Worm (Caenorhabditis elegans) whole organism, L1 larva: ENCODE data around the gene clec-73.

Experiments
- C16A3.4 ChIP-seq: fragments of 150-350 bp; optimal IDR thresholded peaks from 2 replicates; lab custom pipeline; 2014; ENCODE audit warnings: missing biosample characterization, missing genetic modification characterization
- F16B12.6 ChIP-seq: fragments of 150-350 bp; optimal IDR thresholded peaks from 2 replicates; lab custom pipeline; 2014; ENCODE audit warnings: missing biosample characterization, missing genetic modification characterization
- egl-27 ChIP-seq, 2 experiments: fragments of 150-350 bp in 1 of 2; sonication (generic microtip); optimal IDR thresholded peaks; 3 replicates each; lab custom pipeline; 2017 to 2018; ENCODE audit warnings: missing biosample characterization in 2 of 2, missing genetic modification characterization in 2 of 2, missing genetic modification reagents in 2 of 2
- lir-3 ChIP-seq: sonication (generic microtip); optimal IDR thresholded peaks from 2 replicates; lab custom pipeline; 2016; ENCODE audit warnings: mild to moderate bottlenecking, missing genetic modification characterization, moderate library complexity, missing compliant biosample characterization; ENCODE audit not compliant: poor library complexity
- lsy-2 ChIP-seq, 2 experiments: fragments of 150-350 bp; optimal IDR thresholded peaks; 2 replicates each; lab custom pipeline; 2014; ENCODE audit warnings: missing biosample characterization in 2 of 2, missing genetic modification characterization in 2 of 2
- nhr-20 ChIP-seq: sonication (generic microtip); optimal IDR thresholded peaks from 2 replicates; lab custom pipeline; 2016; ENCODE audit warnings: mild to moderate bottlenecking, missing genetic modification characterization, missing compliant biosample characterization
- rnt-1 ChIP-seq: sonication (generic microtip); optimal IDR thresholded peaks from 2 replicates; lab custom pipeline; 2016; ENCODE audit warnings: mild to moderate bottlenecking, missing genetic modification characterization, moderate library complexity, missing compliant biosample characterization
- skn-1 ChIP-seq: fragments of 150-350 bp; optimal IDR thresholded peaks from 2 replicates; lab custom pipeline; 2014; ENCODE audit warnings: missing biosample characterization, missing genetic modification characterization
- sptf-1 ChIP-seq: fragments of 150-350 bp; optimal IDR thresholded peaks from 2 replicates; lab custom pipeline; 2014; ENCODE audit warnings: missing biosample characterization, missing genetic modification characterization
- tbx-2 ChIP-seq: sonication (generic microtip); optimal IDR thresholded peaks from 2 replicates; lab custom pipeline; 2016; ENCODE audit warnings: missing genetic modification characterization, missing compliant biosample characterization
- unc-62 ChIP-seq: fragments of 150-350 bp; optimal IDR thresholded peaks from 2 replicates; lab custom pipeline; 2014; ENCODE audit warnings: missing biosample characterization, missing genetic modification reagents, missing genetic modification characterization

DNA sequence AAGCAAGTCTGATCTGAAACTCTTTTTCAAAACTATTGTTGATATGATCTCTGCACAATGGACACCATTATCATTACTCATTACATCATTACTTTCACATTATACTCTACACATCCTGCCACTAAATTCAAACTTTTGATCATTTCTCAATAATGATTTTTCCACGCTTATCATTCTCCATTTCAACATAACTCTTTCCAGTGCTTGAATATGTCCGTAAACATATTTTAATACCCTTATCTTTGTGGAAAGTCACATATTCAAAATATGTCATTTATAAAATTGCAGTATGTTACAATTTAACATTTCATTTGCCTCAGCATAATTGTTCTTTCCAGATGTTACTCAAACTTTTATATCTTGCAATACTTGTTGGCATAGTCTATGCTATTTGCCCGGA is 4.4 kb upstream of the clec-73 start, which contains the start of gene clec-75:
- TF ChIP-seq sptf-1 (tag; lab: Kevin White, UChicago): no peak
- no peak for TF ChIP-seq egl-27 (tag; optimal IDR thresholded peaks at IDR 0.05; lab: Kevin White, UChicago)
- no peak for TF ChIP-seq lir-3
- TF ChIP-seq nhr-20 (tag; lab: Kevin White, UChicago): no peak
- no peak for TF ChIP-seq skn-1 (tag; lab: Kevin White, UChicago)
- TF ChIP-seq C16A3.4 (tag; lab: Kevin White, UChicago): no peak
- no peak for TF ChIP-seq lsy-2 (tag; optimal IDR thresholded peaks at IDR 0.05; lab: Kevin White, UChicago)
- no peak for TF ChIP-seq tbx-2 (tag; lab: Kevin White, UChicago)
- no peak for TF ChIP-seq unc-62 (GFP tag; lab: Kevin White, UChicago)
- TF ChIP-seq F16B12.6 (tag; lab: Kevin White, UChicago): no peak
- no peak for TF ChIP-seq rnt-1 (tag; lab: Kevin White, UChicago)
